Fruit fly (Drosophila melanogaster): ENCODE measurements around the gene CG4822.

The CG4822 gene

DNA sequence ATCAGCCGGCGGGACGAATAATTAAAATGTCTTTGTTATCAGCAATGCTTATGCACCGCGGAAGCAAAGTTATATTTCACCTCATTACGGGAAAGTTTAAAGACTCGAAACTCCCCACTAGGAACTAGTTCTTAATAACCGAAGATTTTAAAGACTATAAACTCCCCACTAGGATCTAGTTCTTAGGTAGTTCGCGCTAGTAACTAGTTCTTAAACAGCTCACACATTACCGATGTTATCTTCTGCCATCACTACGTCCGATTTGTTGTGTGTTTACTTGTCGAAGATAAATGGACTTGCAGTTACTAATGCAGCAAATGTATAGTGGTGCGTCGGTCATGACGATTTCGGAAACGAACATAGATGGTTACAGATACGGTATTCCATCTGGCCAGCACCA, 21.5 kb upstream of the CG4822 start, which contains the start of the genes CG31974 and CG11454 (continued):
- TF ChIP-seq knrl (GFP tag; IDR thresholded peaks at IDR 0.05; ENCODE audit: partially characterized antibody) (peak; percentile 87), bsh (GFP tag; optimal IDR thresholded peaks at IDR 0.05) (no peak), CG17361 (GFP tag; IDR thresholded peaks at IDR 0.05) (no peak), zen (tag; optimal IDR thresholded peaks at IDR 0.05) (no peak), gsb (GFP tag; IDR thresholded peaks at IDR 0.05) (no peak), ftz-f1 (GFP tag; optimal IDR thresholded peaks at IDR 0.05) (no peak), psq (GFP tag; optimal IDR thresholded peaks at IDR 0.05) (no peak), ap (GFP tag; IDR thresholded peaks at IDR 0.05) (no peak), CG10543 (GFP tag; optimal IDR thresholded peaks at IDR 0.05) (no peak), CG12391 (tag; optimal IDR thresholded peaks at IDR 0.05) (peak; percentile 25), ken (GFP tag; IDR thresholded peaks at IDR 0.05) (no peak), jigr1 (GFP tag; IDR thresholded peaks at IDR 0.05) (no peak), hb (GFP tag; IDR thresholded peaks at IDR 0.05; ENCODE audit: partially characterized antibody) (0 out of 3 replicates have a peak, but pooled peaks have one; percentile 64), mld (GFP tag; IDR thresholded peaks at IDR 0.05; ENCODE audit: partially characterized antibody) (0 out of 3 replicates have a peak, but pooled peaks have one; percentile 41), tio (GFP tag; optimal IDR thresholded peaks at IDR 0.05) (no peak), NK7.1 (GFP tag; optimal IDR thresholded peaks at IDR 0.05) (no peak), Hmr (GFP tag; optimal IDR thresholded peaks at IDR 0.05) (peak; percentile 7), tgo (GFP tag; IDR thresholded peaks at IDR 0.05) (no peak), CG4404 (GFP tag; IDR thresholded peaks at IDR 0.05) (no peak), CG3281 (GFP tag; optimal IDR thresholded peaks at IDR 0.05) (no peak), CG2129 (GFP tag; IDR thresholded peaks at IDR 0.05; ENCODE audit: partially characterized antibody) (peak; percentile 58), Atf-2 (GFP tag; optimal IDR thresholded peaks at IDR 0.05) (no peak), Mrtf (GFP tag; IDR thresholded peaks at IDR 0.05) (no peak), Hr78 (GFP tag; optimal IDR thresholded peaks at IDR 0.05) (no peak), CG11695 (GFP tag; IDR thresholded peaks at IDR 0.05) (no peak), CG34422 (GFP tag; IDR thresholded peaks at IDR 0.05) (no peak), fd96Cb (tag; optimal IDR thresholded peaks at IDR 0.05) (no peak), CG12744 (GFP tag; optimal IDR thresholded peaks at IDR 0.05) (no peak), ato (GFP tag; IDR thresholded peaks at IDR 0.05; ENCODE audit: partially characterized antibody) (peak; percentile 36; the same call in 1 of the 2 replicates), Meics (GFP tag; optimal IDR thresholded peaks at IDR 0.05) (no peak), dimm (GFP tag; IDR thresholded peaks at IDR 0.05) (no peak), ac (GFP tag; optimal IDR thresholded peaks at IDR 0.05) (no peak), CG12299 (tag; optimal IDR thresholded peaks at IDR 0.05) (no peak), cwo (GFP tag; optimal IDR thresholded peaks at IDR 0.05) (no peak), CG6765 (GFP tag; optimal IDR thresholded peaks at IDR 0.05) (no peak), CG31388 (GFP tag; optimal IDR thresholded peaks at IDR 0.05) (no peak), CG13775 (GFP tag; optimal IDR thresholded peaks at IDR 0.05) (no peak), gce (GFP tag; IDR thresholded peaks at IDR 0.05) (no peak), tll (GFP tag; optimal IDR thresholded peaks at IDR 0.05) (no peak), CG16863 (GFP tag; optimal IDR thresholded peaks at IDR 0.05) (no peak), Ada2b (GFP tag; IDR thresholded peaks at IDR 0.05) (no peak), NfI (GFP tag; optimal IDR thresholded peaks at IDR 0.05) (no peak), CG6854 (GFP tag; optimal IDR thresholded peaks at IDR 0.05) (no peak), CG2120 (GFP tag; optimal IDR thresholded peaks at IDR 0.05) (no peak), Ssrp (tag; optimal IDR thresholded peaks at IDR 0.05) (no peak), CTCF (GFP tag; optimal IDR thresholded peaks at IDR 0.05) (peak; percentile 43), Myb (GFP tag; optimal IDR thresholded peaks at IDR 0.05) (peak; percentile 95), CG8281 (tag; optimal IDR thresholded peaks at IDR 0.05) (no peak), mam (GFP tag; optimal IDR thresholded peaks at IDR 0.05) (no peak), Doc2 (GFP tag; IDR thresholded peaks at IDR 0.05) (no peak), CG18599 (GFP tag; optimal IDR thresholded peaks at IDR 0.05) (no peak)

All from whole organism, embryonic.